Worm (Caenorhabditis elegans) whole organism, L1 larva: ENCODE data around the gene F13C5.1.
A peak's percentile ranks its signal among the peaks of the same experiment; 100 is the strongest.

Experiments used
- C34B4.2 ChIP-seq: sonication (generic microtip); optimal IDR thresholded peaks from 2 replicates; lab custom pipeline; 2017; ENCODE audit warnings: mild to moderate bottlenecking, missing genetic modification characterization, missing compliant biosample characterization
- Y116A8C.19 ChIP-seq: sonication (generic microtip); optimal IDR thresholded peaks from 2 replicates; lab custom pipeline; 2016; ENCODE audit warnings: missing compliant biosample characterization, missing genetic modification characterization, borderline replicate concordance
- aly-2 ChIP-seq: fragments of 150-350 bp; optimal IDR thresholded peaks from 2 replicates; lab custom pipeline; 2014; ENCODE audit warnings: missing biosample characterization, missing genetic modification characterization
- ama-1 ChIP-seq: fragments of 150-350 bp; optimal IDR thresholded peaks from 2 replicates; lab custom pipeline; 2014
- ceh-8 ChIP-seq: fragments of 200-800 bp; sonication (Bioruptor generic); optimal IDR thresholded peaks from 2 replicates; lab custom pipeline; 2018; ENCODE audit warnings: mild to moderate bottlenecking, missing genetic modification characterization, moderate library complexity, missing compliant biosample characterization
- ces-1 ChIP-seq: fragments of 150-350 bp; optimal IDR thresholded peaks from 2 replicates; lab custom pipeline; 2014; ENCODE audit warnings: missing biosample characterization, missing genetic modification reagents, missing genetic modification characterization
- dsc-1 ChIP-seq: sonication (generic microtip); optimal IDR thresholded peaks from 2 replicates; lab custom pipeline; 2016; ENCODE audit warnings: mild to moderate bottlenecking, missing genetic modification characterization, missing compliant biosample characterization
- efl-1 ChIP-seq, 4 experiments: fragments of 150-350 bp; optimal IDR thresholded peaks in 3 of 4; peaks in 1 of 4; 1 replicate in 1 of 4; 2 replicates in 3 of 4; lab custom pipeline; 2014; ENCODE audit warnings: missing biosample characterization in 2 of 4, missing genetic modification characterization in 2 of 4, missing genetic modification reagents in 2 of 4
- egl-13 ChIP-seq: sonication (generic microtip); optimal IDR thresholded peaks from 2 replicates; lab custom pipeline; 2016; ENCODE audit warnings: missing genotype, missing genetic modification reagents, missing genetic modification characterization, missing compliant biosample characterization
- elt-3 ChIP-seq, 6 experiments: fragments of 150-350 bp in 1 of 6; sonication (generic microtip); optimal IDR thresholded peaks; 2 replicates each; lab custom pipeline; 2017 to 2018; ENCODE audit warnings: missing biosample characterization in 6 of 6, missing genetic modification characterization in 6 of 6, inconsistent platforms in 1 of 6
- ets-5 ChIP-seq: fragments of 200-800 bp; sonication (Bioruptor generic); IDR thresholded peaks from 2 replicates; pipeline ENCODE4 v1.3.6; 2022; ENCODE audit warnings: missing genetic modification characterization, missing compliant biosample characterization
- fkh-10 ChIP-seq: sonication (generic microtip); optimal IDR thresholded peaks from 2 replicates; lab custom pipeline; 2017; ENCODE audit warnings: missing biosample characterization, missing genetic modification reagents, missing genetic modification characterization
- fkh-8 ChIP-seq: sonication (generic microtip); optimal IDR thresholded peaks from 2 replicates; lab custom pipeline; 2016; ENCODE audit warnings: mild to moderate bottlenecking, missing genetic modification characterization, missing compliant biosample characterization
- fos-1 ChIP-seq: fragments of 150-350 bp; optimal IDR thresholded peaks from 2 replicates; lab custom pipeline; 2014; ENCODE audit warnings: missing biosample characterization, missing genetic modification characterization
- grh-1 ChIP-seq: fragments of 200-800 bp; sonication (Bioruptor generic); IDR thresholded peaks from 2 replicates; pipeline ENCODE4 v1.3.6; 2022; ENCODE audit warnings: missing genetic modification reagents, missing genetic modification characterization, missing compliant biosample characterization
- hpl-2 ChIP-seq: fragments of 150-350 bp; optimal IDR thresholded peaks from 2 replicates; lab custom pipeline; 2014; ENCODE audit warnings: missing biosample characterization, missing genetic modification reagents, missing genetic modification characterization
- lin-13 ChIP-seq: fragments of 150-350 bp; optimal IDR thresholded peaks from 2 replicates; lab custom pipeline; 2014; ENCODE audit warnings: missing biosample characterization, missing genetic modification reagents, missing genetic modification characterization
- lin-14 ChIP-seq: fragments of 200-800 bp; sonication (Bioruptor generic); optimal IDR thresholded peaks from 2 replicates; lab custom pipeline; 2018; ENCODE audit warnings: mild to moderate bottlenecking, missing genetic modification characterization, moderate library complexity, missing compliant biosample characterization
- lin-15B ChIP-seq: fragments of 150-350 bp; sonication (generic microtip); optimal IDR thresholded peaks from 3 replicates; lab custom pipeline; 2014; ENCODE audit warnings: missing biosample characterization, missing genetic modification characterization
- lin-35 ChIP-seq, 2 experiments: fragments of 150-350 bp; optimal IDR thresholded peaks; 2 replicates each; lab custom pipeline; 2014; ENCODE audit warnings: missing biosample characterization in 2 of 2, missing genetic modification characterization in 2 of 2, missing genetic modification reagents in 2 of 2
- lir-3 ChIP-seq: sonication (generic microtip); optimal IDR thresholded peaks from 2 replicates; lab custom pipeline; 2016; ENCODE audit warnings: mild to moderate bottlenecking, missing genetic modification characterization, moderate library complexity, missing compliant biosample characterization; ENCODE audit not compliant: poor library complexity
- lsy-2 ChIP-seq, 2 experiments: fragments of 150-350 bp; optimal IDR thresholded peaks; 2 replicates each; lab custom pipeline; 2014; ENCODE audit warnings: missing biosample characterization in 2 of 2, missing genetic modification characterization in 2 of 2
- mdl-1 ChIP-seq, 2 experiments: fragments of 150-350 bp; optimal IDR thresholded peaks; 2 replicates each; lab custom pipeline; 2014 to 2017; ENCODE audit warnings: missing biosample characterization in 2 of 2, missing genetic modification characterization in 2 of 2, inconsistent platforms in 1 of 2
- nhr-12 ChIP-seq: sonication (generic microtip); optimal IDR thresholded peaks from 2 replicates; lab custom pipeline; 2017; ENCODE audit warnings: missing biosample characterization, missing genetic modification characterization
- nhr-20 ChIP-seq: sonication (generic microtip); optimal IDR thresholded peaks from 2 replicates; lab custom pipeline; 2016; ENCODE audit warnings: mild to moderate bottlenecking, missing genetic modification characterization, missing compliant biosample characterization
- nhr-237 ChIP-seq: fragments of 150-350 bp; optimal IDR thresholded peaks from 2 replicates; lab custom pipeline; 2014; ENCODE audit warnings: missing biosample characterization, missing genetic modification characterization
- nhr-28 ChIP-seq: fragments of 150-350 bp; optimal IDR thresholded peaks from 2 replicates; lab custom pipeline; 2014; ENCODE audit warnings: missing biosample characterization, missing genetic modification characterization
- nhr-47 ChIP-seq: sonication (generic microtip); optimal IDR thresholded peaks from 2 replicates; lab custom pipeline; 2016; ENCODE audit warnings: mild to moderate bottlenecking, missing genetic modification characterization, moderate library complexity, missing compliant biosample characterization
- nhr-71 ChIP-seq: sonication (generic microtip); optimal IDR thresholded peaks from 2 replicates; lab custom pipeline; 2016; ENCODE audit warnings: mild to moderate bottlenecking, missing genetic modification characterization, moderate library complexity, missing compliant biosample characterization
- nhr-76 ChIP-seq: sonication (generic microtip); optimal IDR thresholded peaks from 2 replicates; lab custom pipeline; 2017; ENCODE audit warnings: missing biosample characterization, missing genetic modification characterization
- nhr-77 ChIP-seq: fragments of 150-350 bp; optimal IDR thresholded peaks from 2 replicates; lab custom pipeline; 2014; ENCODE audit warnings: missing biosample characterization, missing genetic modification characterization
- nhr-85 ChIP-seq: sonication (generic microtip); peaks from one replicate; lab custom pipeline; 2016; ENCODE audit warnings: missing genetic modification characterization, inconsistent platforms, missing compliant biosample characterization
- nhr-90 ChIP-seq: sonication (generic microtip); optimal IDR thresholded peaks from 2 replicates; lab custom pipeline; 2016; ENCODE audit warnings: mild to moderate bottlenecking, missing genetic modification characterization, missing compliant biosample characterization; ENCODE audit not compliant: poor library complexity
- pqm-1 ChIP-seq: sonication (generic microtip); optimal IDR thresholded peaks from 3 replicates; lab custom pipeline; 2017; ENCODE audit warnings: missing biosample characterization, missing genetic modification characterization
- rnt-1 ChIP-seq: sonication (generic microtip); optimal IDR thresholded peaks from 2 replicates; lab custom pipeline; 2016; ENCODE audit warnings: mild to moderate bottlenecking, missing genetic modification characterization, moderate library complexity, missing compliant biosample characterization
- skn-1 ChIP-seq: fragments of 150-350 bp; optimal IDR thresholded peaks from 2 replicates; lab custom pipeline; 2014; ENCODE audit warnings: missing biosample characterization, missing genetic modification characterization
- snpc-4 ChIP-seq: fragments of 150-350 bp; optimal IDR thresholded peaks from 2 replicates; lab custom pipeline; 2014; ENCODE audit warnings: missing biosample characterization, missing genetic modification characterization
- snu-23 ChIP-seq: sonication (generic microtip); optimal IDR thresholded peaks from 2 replicates; lab custom pipeline; 2016; ENCODE audit warnings: missing genetic modification characterization, missing compliant biosample characterization
- sox-4 ChIP-seq: sonication (generic microtip); optimal IDR thresholded peaks from 2 replicates; lab custom pipeline; 2016; ENCODE audit warnings: missing genetic modification characterization, missing compliant biosample characterization
- tlp-1 ChIP-seq: fragments of 150-350 bp; optimal IDR thresholded peaks from 2 replicates; lab custom pipeline; 2014; ENCODE audit warnings: missing biosample characterization, missing genetic modification characterization
- unc-62 ChIP-seq: fragments of 150-350 bp; optimal IDR thresholded peaks from 2 replicates; lab custom pipeline; 2014; ENCODE audit warnings: missing biosample characterization, missing genetic modification reagents, missing genetic modification characterization
- xbp-1 ChIP-seq: sonication (generic microtip); optimal IDR thresholded peaks from 2 replicates; lab custom pipeline; 2016; ENCODE audit warnings: missing genetic modification characterization, missing compliant biosample characterization
- zip-4 ChIP-seq: fragments of 200-800 bp; sonication (Bioruptor generic); optimal IDR thresholded peaks from 2 replicates; lab custom pipeline; 2018; ENCODE audit warnings: mild to moderate bottlenecking, missing genetic modification characterization, moderate library complexity, missing compliant biosample characterization
- ztf-11 ChIP-seq, 2 experiments: sonication (generic microtip); optimal IDR thresholded peaks; 2 replicates each; lab custom pipeline; 2016 to 2017; ENCODE audit warnings: missing genetic modification characterization in 2 of 2, missing biosample characterization in 1 of 2, missing compliant biosample characterization in 1 of 2

Gene F13C5.1

ce11 chrX:593245-593733, 8.7 kb upstream of the F13C5.1 start (continued):
- peak; percentile 39 for TF ChIP-seq ces-1 (GFP tag; lab: Kevin White, UChicago)
- no peak for TF ChIP-seq C34B4.2 (tag; lab: Kevin White, UChicago)
- TF ChIP-seq nhr-12 (tag; lab: Kevin White, UChicago), result no peak

- TF ChIP-seq fkh-10 (GFP tag; lab: Kevin White, UChicago) (no peak), nhr-85 (tag; lab: Kevin White, UChicago) (peak; percentile 34), lir-3 (no peak), Y116A8C.19 (tag; lab: Kevin White, UChicago) (no peak), lin-14 (GFP tag; lab: Kevin White, UChicago) (no peak), elt-3 (tag; optimal IDR thresholded peaks at IDR 0.05; lab: Kevin White, UChicago) (no peak), mdl-1 (tag; optimal IDR thresholded peaks at IDR 0.05; lab: Kevin White, UChicago) (no peak), lin-13 (GFP tag; lab: Kevin White, UChicago) (no peak), nhr-90 (tag; lab: Kevin White, UChicago) (no peak), ceh-8 (GFP tag; lab: Kevin White, UChicago) (peak; percentile 56), nhr-76 (tag; lab: Kevin White, UChicago) (no peak), hpl-2 (no peak)
Observed at ce11 chrX:593910-594447, 8.0 kb upstream of the F13C5.1 start, which contains the start of gene F13C5.2. Gene F13C5.2 (plus strand): TSS chrX:593960.

- TF ChIP-seq nhr-28 (tag; lab: Kevin White, UChicago) (no peak), nhr-90 (tag; lab: Kevin White, UChicago) (no peak), rnt-1 (tag; lab: Kevin White, UChicago) (no peak), nhr-237 (tag; lab: Kevin White, UChicago) (no peak), ama-1 (no peak), nhr-76 (tag; lab: Kevin White, UChicago) (no peak), pqm-1 (tag; lab: Kevin White, UChicago) (no peak), elt-3 (tag; optimal IDR thresholded peaks at IDR 0.05; lab: Kevin White, UChicago) (no peak), nhr-77 (tag; lab: Kevin White, UChicago) (no peak), grh-1 (no peak), skn-1 (tag; lab: Kevin White, UChicago) (no peak), ceh-8 (GFP tag; lab: Kevin White, UChicago) (no peak), efl-1 (optimal IDR thresholded peaks at IDR 0.05; lab: Kevin White, UChicago) (no peak), efl-1 (GFP tag; optimal IDR thresholded peaks at IDR 0.05 in 1 of 2; lab: Kevin White, UChicago) (no peak), tlp-1 (tag; lab: Kevin White, UChicago) (no peak), lin-15B (tag; lab: Kevin White, UChicago) (no peak), aly-2 (tag; lab: Kevin White, UChicago) (no peak), unc-62 (GFP tag; lab: Kevin White, UChicago) (no peak), ztf-11 (tag; optimal IDR thresholded peaks at IDR 0.05; lab: Kevin White, UChicago) (no peak), xbp-1 (tag; lab: Kevin White, UChicago) (no peak), zip-4 (no peak)
- TF ChIP-seq, all 84 proteins: peak for 0
Observed at ce11 chrX:599476-599875, 2.5 kb upstream of the F13C5.1 start, which contains the start of gene F13C5.3. Gene F13C5.3 (minus strand): TSS chrX:599576.

DNA sequence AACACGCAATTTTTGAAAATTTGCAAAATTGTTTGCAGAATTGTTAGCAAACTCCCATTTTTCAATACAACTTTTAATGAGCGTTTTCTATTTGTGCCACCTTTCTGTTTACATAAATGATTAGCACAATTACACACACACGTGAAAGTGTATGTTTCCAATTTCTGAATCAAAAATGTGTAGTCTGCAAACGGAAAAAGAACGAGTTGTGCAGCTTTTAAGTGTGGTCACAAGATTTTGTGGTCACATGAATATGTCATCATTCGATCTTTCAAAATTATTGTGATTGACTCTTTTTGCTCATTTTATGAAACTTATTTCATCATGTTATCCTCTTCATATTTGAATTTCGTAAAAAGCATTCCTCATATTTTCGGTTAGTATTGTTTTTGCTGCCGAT, 1.3 kb upstream of the F13C5.1 start:
- TF ChIP-seq snu-23 (GFP tag; lab: Kevin White, UChicago), result no peak
- no peak for TF ChIP-seq snpc-4 (tag; lab: Kevin White, UChicago)
- peak; percentile 6 to 15 for TF ChIP-seq lsy-2 (tag; optimal IDR thresholded peaks at IDR 0.05; lab: Kevin White, UChicago)
- peak; percentile 54 for TF ChIP-seq nhr-71 (tag; lab: Kevin White, UChicago)
- TF ChIP-seq efl-1 (optimal IDR thresholded peaks at IDR 0.05; lab: Kevin White, UChicago), result no peak
- peak in 1 of 2 experiments; percentile 60 for TF ChIP-seq efl-1 (GFP tag; optimal IDR thresholded peaks at IDR 0.05 in 1 of 2; lab: Kevin White, UChicago)
- TF ChIP-seq lin-13 (GFP tag; lab: Kevin White, UChicago), result no peak
- peak in 1 of 2 experiments; percentile 45 for TF ChIP-seq lin-35 (GFP tag; optimal IDR thresholded peaks at IDR 0.05; lab: Kevin White, UChicago)
- TF ChIP-seq dsc-1 (tag; lab: Kevin White, UChicago), result peak; percentile 9
- TF ChIP-seq xbp-1 (tag; lab: Kevin White, UChicago), result no peak
- TF ChIP-seq sox-4 (tag; lab: Kevin White, UChicago), result no peak
- TF ChIP-seq fkh-8 (tag; lab: Kevin White, UChicago), result peak; percentile 44
- TF ChIP-seq lin-14 (GFP tag; lab: Kevin White, UChicago), result peak; percentile 73
- TF ChIP-seq ceh-8 (GFP tag; lab: Kevin White, UChicago), result peak; percentile 65
- peak; percentile 25 for TF ChIP-seq nhr-47 (tag; lab: Kevin White, UChicago)
- TF ChIP-seq nhr-20 (tag; lab: Kevin White, UChicago), result peak; percentile 49
- no peak for TF ChIP-seq nhr-237 (tag; lab: Kevin White, UChicago)
- peak; percentile 70 for TF ChIP-seq skn-1 (tag; lab: Kevin White, UChicago)
- peak; percentile 62 for TF ChIP-seq egl-13 (tag; lab: Kevin White, UChicago)
- TF ChIP-seq fos-1 (tag; lab: Kevin White, UChicago), result no peak
- peak; percentile 31 for TF ChIP-seq nhr-90 (tag; lab: Kevin White, UChicago)
- TF ChIP-seq ets-5 (GFP tag; lab: Robert Waterston, UW), result no peak
- peak; percentile 30 for TF ChIP-seq lir-3
